Fruit fly (Drosophila melanogaster): ENCODE results near the gene Mnr.

- no peak for TF ChIP-seq h (optimal IDR thresholded peaks at IDR 0.05)
- TF ChIP-seq psq (optimal IDR thresholded peaks at IDR 0.05), result no peak
- no peak for TF ChIP-seq ttk (optimal IDR thresholded peaks at IDR 0.05)
- TF ChIP-seq insv (optimal IDR thresholded peaks at IDR 0.05), result no peak
- no peak for TF ChIP-seq Myc (optimal IDR thresholded peaks at IDR 0.05)
Measured at dm6 chrX:21251048-21251447, 29.9 kb downstream of the Mnr start, which contains the start of gene CG1722.

Data from Kc167 (cell line).